Worm (Caenorhabditis elegans): ENCODE data around the gene zfp-2.

DNA sequence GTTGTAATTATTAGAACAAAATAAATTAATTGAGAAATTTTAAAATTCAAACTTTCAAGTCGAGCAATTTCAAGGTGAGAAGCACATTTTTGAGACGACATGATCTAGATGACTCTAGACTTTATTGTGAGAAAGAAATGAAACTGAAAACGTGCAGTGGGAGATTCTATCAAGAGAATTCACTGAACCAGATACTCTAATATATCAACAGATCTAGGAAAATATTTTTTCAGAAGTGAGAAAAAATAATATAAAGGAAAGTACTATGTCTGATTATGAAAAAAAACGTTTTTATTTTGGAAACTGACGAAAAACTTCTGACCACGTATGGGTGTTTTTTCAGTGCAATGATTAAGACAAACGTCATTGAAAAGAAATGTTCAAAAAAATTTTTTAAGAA is 16.7 kb upstream of the zfp-2 start, which contains the start of gene sra-3:
- TF ChIP-seq ceh-2 (tag; optimal IDR thresholded peaks at IDR 0.05) (no peak), C08G9.2 (tag; optimal IDR thresholded peaks at IDR 0.05) (no peak), pros-1 (tag; optimal IDR thresholded peaks at IDR 0.05) (no peak), sox-2 (GFP tag; IDR thresholded peaks at IDR 0.05) (no peak), F13H6.1 (tag; optimal IDR thresholded peaks at IDR 0.05) (no peak), K09A11.1 (tag; optimal IDR thresholded peaks at IDR 0.05; ENCODE audit: insufficient read depth) (no peak), tbx-2 (tag; optimal IDR thresholded peaks at IDR 0.05) (no peak), ceh-34 (tag; optimal IDR thresholded peaks at IDR 0.05) (no peak)
